Worm (Caenorhabditis elegans): ENCODE results near the gene Y56A3A.33.

The Y56A3A.33 gene

DNA sequence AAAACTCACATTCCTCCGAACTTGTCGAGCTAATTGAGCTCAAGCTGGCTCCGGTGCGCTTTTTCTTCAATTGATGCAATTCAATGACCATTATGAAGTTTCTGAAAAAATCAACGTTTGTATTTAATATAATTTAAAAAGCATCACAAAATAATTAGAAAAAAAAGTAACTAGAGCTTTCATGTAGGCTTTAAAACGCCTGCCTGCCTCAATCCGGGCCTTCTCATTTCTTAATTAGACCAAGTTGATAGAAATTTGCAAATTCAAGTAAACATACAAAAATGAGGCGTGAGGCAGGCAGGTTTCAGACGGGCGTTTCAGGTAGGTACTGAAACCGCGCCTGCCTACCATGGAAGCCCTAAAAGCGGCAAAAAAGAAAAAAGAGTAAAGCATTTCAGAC is at the start of gene Y56A3A.33:
Y56A3A.33 (minus strand) TSS at position 101 of the 400 bp plus-strand sequence.
- TF ChIP-seq scrt-1 (GFP tag; IDR thresholded peaks at IDR 0.05): no peak
- TF ChIP-seq ceh-36 (tag; optimal IDR thresholded peaks at IDR 0.05): no peak
- no peak for TF ChIP-seq hmg-4 (GFP tag; optimal IDR thresholded peaks at IDR 0.05)
- no peak for TF ChIP-seq tbx-11 (GFP tag; IDR thresholded peaks at IDR 0.05)

DNA sequence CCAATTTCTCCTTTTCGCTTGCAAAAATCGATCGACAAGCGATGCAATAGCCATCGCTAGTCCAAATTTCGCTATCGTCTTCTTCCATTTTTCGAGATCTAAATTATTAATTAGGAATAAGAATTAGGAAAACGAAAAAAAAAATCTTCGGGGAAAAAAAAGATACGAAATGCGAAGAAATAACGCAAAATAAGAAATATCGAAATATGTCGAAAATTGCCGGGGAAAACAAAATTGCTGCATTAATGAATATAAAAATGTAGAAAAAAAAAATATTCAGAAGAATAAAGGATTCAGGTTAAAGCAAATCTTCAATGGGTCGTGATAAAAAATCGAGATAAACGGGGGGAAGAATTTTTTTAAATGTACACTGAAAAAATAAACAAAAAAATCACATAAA is 49.5 kb upstream of the Y56A3A.33 start, which contains the start of gene Y79H2A.3:
Y79H2A.3 (minus strand) TSS at position 101 of the 400 bp plus-strand sequence.
- TF ChIP-seq F13C5.2 (tag; optimal IDR thresholded peaks at IDR 0.05) (no peak), sea-1 (GFP tag; conservative IDR thresholded peaks at IDR 0.05) (no peak), ceh-36 (tag; optimal IDR thresholded peaks at IDR 0.05) (no peak), pes-1 (GFP tag; IDR thresholded peaks at IDR 0.05) (no peak), aly-1 (tag; optimal IDR thresholded peaks at IDR 0.05) (no peak), ama-1 (optimal IDR thresholded peaks at IDR 0.05) (no peak), tbx-11 (GFP tag; IDR thresholded peaks at IDR 0.05) (no peak), ceh-13 (GFP tag; optimal IDR thresholded peaks at IDR 0.05) (no peak)

DNA sequence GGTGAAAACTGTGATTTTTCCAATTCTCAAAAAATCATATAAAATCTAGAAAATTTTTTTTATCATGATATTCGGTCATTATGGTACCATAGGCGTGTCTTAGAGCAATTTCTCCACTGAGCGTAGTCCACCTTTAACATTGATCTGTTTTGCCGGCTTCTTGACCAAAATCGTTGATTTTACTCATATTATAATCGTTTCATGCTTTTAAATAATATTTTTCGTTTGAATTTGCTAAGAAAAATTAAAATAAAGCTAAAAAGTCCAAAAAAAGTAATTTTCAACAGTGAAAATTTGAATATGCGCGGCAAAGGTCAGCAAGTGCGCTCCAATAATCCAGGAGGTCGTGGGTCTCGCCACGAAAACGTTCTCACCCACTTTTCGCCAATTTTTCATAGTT is 38.2 kb upstream of the Y56A3A.33 start, which contains the start of gene Y79H2A.4:
Y79H2A.4 (plus strand) TSS at position 301 of the 400 bp plus-strand sequence.
- no peak for TF ChIP-seq ets-7 (tag; optimal IDR thresholded peaks at IDR 0.05)
- no peak for TF ChIP-seq tbx-37 (GFP tag; conservative IDR thresholded peaks at IDR 0.05)
- no peak for TF ChIP-seq ceh-13 (GFP tag; optimal IDR thresholded peaks at IDR 0.05)
- TF ChIP-seq tra-4 (tag; optimal IDR thresholded peaks at IDR 0.05): no peak
- TF ChIP-seq ama-1 (optimal IDR thresholded peaks at IDR 0.05): no peak
- TF ChIP-seq hnd-1 (tag; optimal IDR thresholded peaks at IDR 0.05): no peak
- no peak for TF ChIP-seq ceh-36 (tag; optimal IDR thresholded peaks at IDR 0.05)
- TF ChIP-seq scrt-1 (GFP tag; IDR thresholded peaks at IDR 0.05): no peak
- TF ChIP-seq hmbx-1 (tag; optimal IDR thresholded peaks at IDR 0.05): no peak
- TF ChIP-seq hmg-4 (GFP tag; optimal IDR thresholded peaks at IDR 0.05): no peak
- no peak for TF ChIP-seq tbx-11 (GFP tag; IDR thresholded peaks at IDR 0.05)
- no peak for TF ChIP-seq F13C5.2 (tag; optimal IDR thresholded peaks at IDR 0.05)

DNA sequence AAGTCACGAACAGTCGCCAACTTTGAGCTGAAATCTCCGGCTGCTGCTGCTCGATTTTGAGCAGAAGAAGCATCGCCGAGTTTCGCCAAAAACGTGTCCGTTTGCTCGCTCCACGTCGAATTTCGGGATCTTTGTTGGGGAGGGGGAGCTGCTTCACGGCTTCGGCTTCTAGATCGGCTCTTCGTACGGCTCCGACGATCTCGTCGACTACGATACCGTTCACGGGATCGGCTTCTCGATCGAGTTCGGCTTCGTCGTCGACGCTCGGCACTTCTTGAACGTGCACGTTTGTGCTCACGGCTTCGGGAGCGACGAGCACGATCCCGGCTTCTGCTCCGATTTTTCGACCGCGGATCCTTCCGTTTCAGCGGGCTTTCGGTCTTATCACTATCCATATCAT is 34.5 kb upstream of the Y56A3A.33 start:
- TF ChIP-seq ama-1 (optimal IDR thresholded peaks at IDR 0.05): no peak

DNA sequence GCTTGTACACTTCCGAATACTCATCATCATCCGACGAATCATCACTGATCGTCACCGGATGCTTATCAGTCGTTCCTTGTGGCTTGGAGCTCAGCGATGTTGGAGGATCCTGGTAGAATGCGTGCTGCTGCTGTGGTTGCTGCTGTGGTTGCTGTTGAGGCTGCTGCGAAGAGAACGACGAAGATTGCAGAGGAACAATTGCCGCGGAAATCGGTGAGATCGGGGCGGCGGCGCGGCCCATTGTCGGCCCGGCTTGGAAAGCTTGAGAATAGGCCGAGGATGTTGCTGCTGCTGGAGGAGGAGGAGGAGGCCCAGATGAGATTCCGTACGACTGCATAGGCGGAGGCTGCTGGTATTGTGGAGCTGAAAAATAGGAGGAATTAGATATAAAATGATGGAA is 31.6 kb upstream of the Y56A3A.33 start:
- TF ChIP-seq ceh-36 (tag; optimal IDR thresholded peaks at IDR 0.05) (no peak), aly-1 (tag; optimal IDR thresholded peaks at IDR 0.05) (no peak), B0310.2 (tag; optimal IDR thresholded peaks at IDR 0.05) (no peak), tra-4 (tag; optimal IDR thresholded peaks at IDR 0.05) (no peak), sea-1 (GFP tag; conservative IDR thresholded peaks at IDR 0.05) (no peak), hnd-1 (tag; optimal IDR thresholded peaks at IDR 0.05) (no peak), ceh-13 (GFP tag; optimal IDR thresholded peaks at IDR 0.05) (no peak), flt-1 (GFP tag; IDR thresholded peaks at IDR 0.05) (no peak), scrt-1 (GFP tag; IDR thresholded peaks at IDR 0.05) (no peak), tbx-37 (GFP tag; conservative IDR thresholded peaks at IDR 0.05) (no peak), F13C5.2 (tag; optimal IDR thresholded peaks at IDR 0.05) (no peak), hmbx-1 (tag; optimal IDR thresholded peaks at IDR 0.05) (no peak), hmg-4 (GFP tag; optimal IDR thresholded peaks at IDR 0.05) (no peak), ama-1 (optimal IDR thresholded peaks at IDR 0.05) (no peak), ets-7 (tag; optimal IDR thresholded peaks at IDR 0.05) (no peak), tbx-11 (GFP tag; IDR thresholded peaks at IDR 0.05) (no peak), pes-1 (GFP tag; IDR thresholded peaks at IDR 0.05) (no peak)

DNA sequence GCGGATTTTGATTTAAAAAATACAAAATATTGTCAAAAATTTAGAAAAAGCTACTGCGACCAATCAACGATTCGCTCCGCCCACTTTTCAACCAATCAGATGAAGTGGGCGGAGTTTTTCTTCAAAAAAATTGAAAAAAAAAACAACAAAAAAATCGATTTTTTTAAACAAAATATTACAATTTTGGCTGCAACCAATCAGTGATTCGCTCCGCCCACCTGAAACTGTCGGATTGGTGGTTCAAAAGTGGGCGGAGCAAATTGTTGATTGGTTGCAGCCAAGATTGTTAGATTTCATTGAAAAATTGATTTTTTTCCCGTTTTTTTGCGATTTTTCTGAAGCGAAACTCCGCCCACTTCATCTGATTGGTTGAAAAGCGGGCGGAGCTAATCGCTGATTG is 30.5 kb upstream of the Y56A3A.33 start:
- no peak for TF ChIP-seq F13C5.2 (tag; optimal IDR thresholded peaks at IDR 0.05)
- TF ChIP-seq hmg-4 (GFP tag; optimal IDR thresholded peaks at IDR 0.05): no peak
- TF ChIP-seq ama-1 (optimal IDR thresholded peaks at IDR 0.05): no peak
- no peak for TF ChIP-seq tbx-11 (GFP tag; IDR thresholded peaks at IDR 0.05)
- no peak for TF ChIP-seq hmbx-1 (tag; optimal IDR thresholded peaks at IDR 0.05)
- TF ChIP-seq tra-4 (tag; optimal IDR thresholded peaks at IDR 0.05): no peak
- no peak for TF ChIP-seq sea-1 (GFP tag; conservative IDR thresholded peaks at IDR 0.05)
- TF ChIP-seq ceh-36 (tag; optimal IDR thresholded peaks at IDR 0.05): no peak
- TF ChIP-seq tbx-37 (GFP tag; conservative IDR thresholded peaks at IDR 0.05): no peak
- TF ChIP-seq ceh-13 (GFP tag; optimal IDR thresholded peaks at IDR 0.05): no peak
- no peak for TF ChIP-seq aly-1 (tag; optimal IDR thresholded peaks at IDR 0.05)
- TF ChIP-seq B0310.2 (tag; optimal IDR thresholded peaks at IDR 0.05): no peak
- no peak for TF ChIP-seq hnd-1 (tag; optimal IDR thresholded peaks at IDR 0.05)
- no peak for TF ChIP-seq scrt-1 (GFP tag; IDR thresholded peaks at IDR 0.05)
- TF ChIP-seq flt-1 (GFP tag; IDR thresholded peaks at IDR 0.05): no peak
- no peak for TF ChIP-seq pes-1 (GFP tag; IDR thresholded peaks at IDR 0.05)
- TF ChIP-seq ets-7 (tag; optimal IDR thresholded peaks at IDR 0.05): no peak

DNA sequence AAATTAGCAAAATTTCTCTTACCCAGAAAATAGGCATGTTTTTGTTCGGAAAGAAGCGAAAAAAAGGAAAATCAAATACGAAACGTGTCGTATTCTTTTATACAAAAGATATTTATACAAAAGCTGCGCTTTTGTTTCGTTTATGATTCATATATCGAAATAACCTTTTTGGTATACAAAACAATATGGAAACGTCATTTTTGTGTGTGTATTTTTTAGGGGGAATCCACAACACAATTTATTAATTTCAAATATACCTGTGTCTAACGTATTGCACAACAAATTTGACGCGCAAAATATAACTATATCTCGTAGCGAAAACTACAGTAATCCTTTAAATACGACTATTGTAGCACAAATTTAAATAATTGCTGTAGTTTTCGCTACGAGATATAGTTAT is 27.9 kb upstream of the Y56A3A.33 start, which contains the start of gene Y79H2A.2:
Y79H2A.2 (minus strand) TSS at position 101 of the 400 bp plus-strand sequence.
- TF ChIP-seq F13C5.2 (tag; optimal IDR thresholded peaks at IDR 0.05) (no peak), pes-1 (GFP tag; IDR thresholded peaks at IDR 0.05) (no peak), ama-1 (optimal IDR thresholded peaks at IDR 0.05) (no peak), scrt-1 (GFP tag; IDR thresholded peaks at IDR 0.05) (no peak), tbx-11 (GFP tag; IDR thresholded peaks at IDR 0.05) (no peak), B0310.2 (tag; optimal IDR thresholded peaks at IDR 0.05) (no peak), ets-7 (tag; optimal IDR thresholded peaks at IDR 0.05) (no peak), sea-1 (GFP tag; conservative IDR thresholded peaks at IDR 0.05) (no peak), ceh-36 (tag; optimal IDR thresholded peaks at IDR 0.05) (no peak), hmbx-1 (tag; optimal IDR thresholded peaks at IDR 0.05) (no peak), hmg-4 (GFP tag; optimal IDR thresholded peaks at IDR 0.05) (no peak), ceh-13 (GFP tag; optimal IDR thresholded peaks at IDR 0.05) (no peak)

DNA sequence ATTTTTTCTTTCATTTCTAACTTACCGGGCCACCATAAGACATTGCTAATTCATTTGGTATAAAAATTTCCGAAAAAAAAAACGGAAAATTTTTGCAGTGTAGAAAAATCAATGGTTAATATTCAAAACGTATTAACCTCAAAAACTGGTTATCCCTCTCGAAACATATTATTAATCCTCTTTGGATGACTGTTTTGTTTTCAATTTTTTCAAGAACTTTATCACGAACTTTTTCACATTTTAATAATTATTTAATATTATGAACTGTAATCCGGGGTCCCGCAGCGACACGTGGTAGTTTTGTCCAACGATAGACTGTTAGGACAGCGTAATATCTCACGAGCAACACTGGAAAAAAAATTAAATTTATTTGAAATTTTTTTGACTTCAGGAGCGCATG is 26.0 kb upstream of the Y56A3A.33 start, which contains the start of gene Y79H2A.12:
Y79H2A.12 (minus strand) TSS at position 101 of the 400 bp plus-strand sequence.
- TF ChIP-seq tbx-11 (GFP tag; IDR thresholded peaks at IDR 0.05) (no peak), B0310.2 (tag; optimal IDR thresholded peaks at IDR 0.05) (no peak), ets-7 (tag; optimal IDR thresholded peaks at IDR 0.05) (no peak)
